Fruit fly (Drosophila melanogaster) whole organism, embryonic: ENCODE results near the gene Srr.

ENCODE experiments used
- ATbp ChIP-seq: fragments of 200-800 bp; sonication (Bioruptor generic); optimal IDR thresholded peaks from 2 replicates; lab custom pipeline; 2017; ENCODE audit warnings: missing biosample characterization, mild to moderate bottlenecking, missing genetic modification characterization, missing genetic modification reagents
- Awh ChIP-seq: fragments of 200-800 bp; sonication (Bioruptor generic); IDR thresholded peaks from 2 replicates; pipeline ENCODE4, ENCODE4 v1.3.6; 2022; ENCODE audit warnings: missing biosample characterization, missing genetic modification characterization
- CG10147 ChIP-seq: fragments of 200-800 bp; sonication (Bioruptor generic); optimal IDR thresholded peaks from 2 replicates; lab custom pipeline; 2019; ENCODE audit warnings: missing biosample characterization, mild to moderate bottlenecking, missing genetic modification characterization, moderate library complexity
- CG10267 ChIP-seq: fragments of 200-800 bp; sonication (Bioruptor generic); optimal IDR thresholded peaks from 2 replicates; lab custom pipeline; 2018; ENCODE audit warnings: missing biosample characterization, mild to moderate bottlenecking, missing genetic modification characterization, moderate library complexity
- CG10462 ChIP-seq: fragments of 200-800 bp; sonication (Bioruptor generic); optimal IDR thresholded peaks from 2 replicates; lab custom pipeline; 2016; ENCODE audit warnings: missing biosample characterization, missing genetic modification characterization
- CG12659 ChIP-seq: fragments of 200-800 bp; sonication (Bioruptor generic); optimal IDR thresholded peaks from 3 replicates; lab custom pipeline; 2017; ENCODE audit warnings: mild to moderate bottlenecking, missing biosample characterization, missing genetic modification reagents, missing genetic modification characterization
- CG13123 ChIP-seq: fragments of 200-800 bp; sonication (Bioruptor generic); optimal IDR thresholded peaks from 2 replicates; lab custom pipeline; 2016; ENCODE audit warnings: missing biosample characterization, missing genetic modification characterization
- CG13894 ChIP-seq: fragments of 200-800 bp; sonication (Bioruptor generic); optimal IDR thresholded peaks from 3 replicates; lab custom pipeline; 2018; ENCODE audit warnings: missing biosample characterization, mild to moderate bottlenecking, missing genetic modification characterization, moderate library complexity
- CG14965 ChIP-seq: fragments of 200-800 bp; sonication (Bioruptor generic); optimal IDR thresholded peaks from 2 replicates; lab custom pipeline; 2016; ENCODE audit warnings: missing biosample characterization, missing genetic modification characterization, borderline replicate concordance
- CG15696 ChIP-seq: fragments of 200-800 bp; sonication (Bioruptor generic); optimal IDR thresholded peaks from 2 replicates; lab custom pipeline; 2019; ENCODE audit warnings: missing biosample characterization, mild to moderate bottlenecking, missing genetic modification characterization, moderate library complexity
- CG17385 ChIP-seq: fragments of 200-800 bp; sonication (Bioruptor generic); optimal IDR thresholded peaks from 3 replicates; lab custom pipeline; 2018; ENCODE audit warnings: missing biosample characterization, mild to moderate bottlenecking, missing genetic modification characterization
- CG34422 ChIP-seq: fragments of 200-800 bp; sonication (Bioruptor generic); IDR thresholded peaks from 3 replicates; pipeline ENCODE4 v1.3.6; 2022; ENCODE audit warnings: missing biosample characterization, missing genetic modification characterization
- CG4328 ChIP-seq: fragments of 200-800 bp; sonication (Bioruptor generic); optimal IDR thresholded peaks from 3 replicates; lab custom pipeline; 2017; ENCODE audit warnings: missing biosample characterization, missing genetic modification reagents, missing genetic modification characterization
- CG4424 ChIP-seq: fragments of 200-800 bp; sonication (Bioruptor generic); optimal IDR thresholded peaks from 3 replicates; lab custom pipeline; 2016; ENCODE audit warnings: missing biosample characterization, missing genetic modification characterization
- CG4820 ChIP-seq: fragments of 200-800 bp; sonication (Bioruptor generic); optimal IDR thresholded peaks from 3 replicates; lab custom pipeline; 2016; ENCODE audit warnings: missing biosample characterization, missing genetic modification characterization
- CG6272 ChIP-seq: fragments of 200-800 bp; sonication (Bioruptor generic); IDR thresholded peaks from 2 replicates; pipeline ENCODE4 v1.3.6; 2022; ENCODE audit warnings: missing biosample characterization, missing genetic modification characterization
- CG7745 ChIP-seq: fragments of 200-800 bp; sonication (Bioruptor generic); optimal IDR thresholded peaks from 2 replicates; lab custom pipeline; 2018; ENCODE audit warnings: missing biosample characterization, mild to moderate bottlenecking, missing genetic modification characterization, moderate library complexity
- CG7786 ChIP-seq: fragments of 200-800 bp; sonication (Bioruptor generic); optimal IDR thresholded peaks from 2 replicates; lab custom pipeline; 2016; ENCODE audit warnings: missing biosample characterization, missing genetic modification characterization
- CG7839 ChIP-seq: fragments of 200-800 bp; sonication (Bioruptor generic); optimal IDR thresholded peaks from 3 replicates; lab custom pipeline; 2018; ENCODE audit warnings: missing biosample characterization, mild to moderate bottlenecking, missing genetic modification characterization, moderate library complexity
- CG9609 ChIP-seq: fragments of 200-800 bp; sonication (Bioruptor generic); optimal IDR thresholded peaks from 3 replicates; lab custom pipeline; 2016; ENCODE audit warnings: missing biosample characterization, missing genetic modification characterization
- D ChIP-seq, 2 experiments: fragments of 200-800 bp in 1 of 2; fragments of >200 bp in 1 of 2; sonication (Bioruptor generic) in 1 of 2; optimal IDR thresholded peaks; 2 replicates in 1 of 2; 3 replicates in 1 of 2; lab custom pipeline; 2017; ENCODE audit warnings: mild to moderate bottlenecking in 1 of 2, missing biosample characterization in 1 of 2, missing genetic modification characterization in 1 of 2, missing genetic modification reagents in 1 of 2
- Dek ChIP-seq: fragments of 200-800 bp; sonication (Bioruptor generic); optimal IDR thresholded peaks from 3 replicates; lab custom pipeline; 2019; ENCODE audit warnings: missing biosample characterization, mild to moderate bottlenecking, missing genetic modification characterization, moderate library complexity
- Dp ChIP-seq: fragments of 200-800 bp; sonication (Bioruptor generic); optimal IDR thresholded peaks from 2 replicates; lab custom pipeline; 2018; ENCODE audit warnings: missing biosample characterization, mild to moderate bottlenecking, missing genetic modification characterization, moderate library complexity
- E2f1 ChIP-seq: fragments of 200-800 bp; sonication (Bioruptor generic); IDR thresholded peaks from 2 replicates; pipeline ENCODE4 v1.3.6; 2022; ENCODE audit warnings: missing biosample characterization, missing genetic modification characterization
- E2f2 ChIP-seq: fragments of 200-800 bp; sonication (Bioruptor generic); IDR thresholded peaks from 2 replicates; pipeline ENCODE4 v1.3.6; 2022; ENCODE audit warnings: missing biosample characterization, missing genetic modification characterization
- MESR4 ChIP-seq: fragments of 200-800 bp; sonication (Bioruptor generic); optimal IDR thresholded peaks from 2 replicates; lab custom pipeline; 2018; ENCODE audit warnings: missing biosample characterization, mild to moderate bottlenecking, missing genetic modification characterization, moderate library complexity
- Optix ChIP-seq: fragments of 200-800 bp; sonication (Bioruptor generic); IDR thresholded peaks from 3 replicates; pipeline ENCODE4 v1.3.6; 2022; ENCODE audit warnings: missing biosample characterization, missing genetic modification characterization
- Ptx1 ChIP-seq: fragments of 200-800 bp; sonication (Bioruptor generic); IDR thresholded peaks from 2 replicates; pipeline ENCODE4 v1.3.6; 2022; ENCODE audit warnings: missing biosample characterization, missing genetic modification characterization
- Sox100B ChIP-seq: fragments of 200-800 bp; sonication (Bioruptor generic); optimal IDR thresholded peaks from 3 replicates; lab custom pipeline; 2018; ENCODE audit warnings: missing biosample characterization, mild to moderate bottlenecking, missing genetic modification characterization
- Spps ChIP-seq: fragments of 200-800 bp; sonication (Bioruptor generic); optimal IDR thresholded peaks from 2 replicates; lab custom pipeline; 2018; ENCODE audit warnings: missing biosample characterization, mild to moderate bottlenecking, missing genetic modification characterization
- Xrp1 ChIP-seq: fragments of 200-800 bp; sonication (Bioruptor generic); IDR thresholded peaks from 2 replicates; pipeline ENCODE4 v1.3.6; 2022; ENCODE audit warnings: missing biosample characterization, missing genetic modification characterization
- ato ChIP-seq: fragments of 200-800 bp; sonication (Bioruptor generic); IDR thresholded peaks from 2 replicates; pipeline ENCODE4 v1.3.6; 2022; ENCODE audit warnings: missing biosample characterization, missing genetic modification characterization; ENCODE audit not compliant: partially characterized antibody
- bigmax ChIP-seq: fragments of 200-800 bp; sonication (Bioruptor generic); optimal IDR thresholded peaks from 2 replicates; lab custom pipeline; 2018; ENCODE audit warnings: missing biosample characterization, mild to moderate bottlenecking, missing genetic modification characterization
- cg ChIP-seq: fragments of 200-800 bp; sonication (Bioruptor generic); optimal IDR thresholded peaks from 3 replicates; lab custom pipeline; 2019; ENCODE audit warnings: missing biosample characterization, mild to moderate bottlenecking, missing genetic modification characterization, moderate library complexity
- dmrt11E ChIP-seq: fragments of 200-800 bp; sonication (Bioruptor generic); optimal IDR thresholded peaks from 3 replicates; lab custom pipeline; 2018; ENCODE audit warnings: missing biosample characterization, mild to moderate bottlenecking, missing genetic modification characterization, moderate library complexity
- exex ChIP-seq: fragments of 200-800 bp; sonication (Bioruptor generic); optimal IDR thresholded peaks from 4 replicates; lab custom pipeline; 2018; ENCODE audit warnings: missing biosample characterization, mild to moderate bottlenecking, missing genetic modification characterization, moderate library complexity
- gem ChIP-seq: fragments of 200-800 bp; sonication (Bioruptor generic); optimal IDR thresholded peaks from 2 replicates; lab custom pipeline; 2019; ENCODE audit warnings: missing biosample characterization, mild to moderate bottlenecking, missing genetic modification characterization, moderate library complexity
- ham ChIP-seq: fragments of 200-800 bp; sonication (Bioruptor generic); IDR thresholded peaks from 2 replicates; pipeline ENCODE4 v1.3.6; 2022; ENCODE audit warnings: missing biosample characterization, missing genetic modification characterization
- jigr1 ChIP-seq: fragments of 200-800 bp; sonication (Bioruptor generic); IDR thresholded peaks from 3 replicates; pipeline ENCODE4 v1.3.6; 2022; ENCODE audit warnings: missing biosample characterization, missing genetic modification characterization
- nmo ChIP-seq: fragments of 200-800 bp; sonication (Bioruptor generic); optimal IDR thresholded peaks from 2 replicates; lab custom pipeline; 2018; ENCODE audit warnings: missing biosample characterization, mild to moderate bottlenecking, missing genetic modification characterization, moderate library complexity
- p53 ChIP-seq: fragments of 200-800 bp; sonication (Bioruptor generic); optimal IDR thresholded peaks from 2 replicates; lab custom pipeline; 2016; ENCODE audit warnings: missing biosample characterization, missing genetic modification characterization
- prd ChIP-seq, 3 experiments: fragments of >200 bp in 2 of 3; fragments of 200-800 bp in 1 of 3; sonication (Bioruptor generic) in 1 of 3; optimal IDR thresholded peaks in 2 of 3; IDR thresholded peaks in 1 of 3; 2 replicates in 2 of 3; 3 replicates in 1 of 3; pipeline versions ENCODE4 v1.3.6 to Lab custom; 2017 to 2022; ENCODE audit warnings: missing biosample characterization in 1 of 3, missing genetic modification characterization in 1 of 3
- pum ChIP-seq: fragments of 200-800 bp; sonication (Bioruptor generic); optimal IDR thresholded peaks from 2 replicates; lab custom pipeline; 2016; ENCODE audit warnings: missing biosample characterization, missing genetic modification characterization
- scrt ChIP-seq: fragments of 200-800 bp; sonication (Bioruptor generic); optimal IDR thresholded peaks from 2 replicates; lab custom pipeline; 2018; ENCODE audit warnings: missing biosample characterization, mild to moderate bottlenecking, missing genetic modification characterization, moderate library complexity
- tin ChIP-seq: fragments of 200-800 bp; sonication (Bioruptor generic); optimal IDR thresholded peaks from 3 replicates; lab custom pipeline; 2016; ENCODE audit warnings: missing biosample characterization, missing genetic modification characterization
- unpg ChIP-seq: fragments of 200-800 bp; sonication (Bioruptor generic); optimal IDR thresholded peaks from 3 replicates; lab custom pipeline; 2018; ENCODE audit warnings: missing biosample characterization, mild to moderate bottlenecking, missing genetic modification characterization, moderate library complexity
- zen ChIP-seq: fragments of 200-800 bp; sonication (Bioruptor generic); optimal IDR thresholded peaks from 3 replicates; lab custom pipeline; 2018; ENCODE audit warnings: missing biosample characterization, mild to moderate bottlenecking, missing genetic modification characterization, moderate library complexity

Gene Srr

dm6 chr3R:9378644-9379411, 13.6 kb downstream of the Srr start (continued):
- TF ChIP-seq CG13894 (tag; lab: Kevin White, UChicago) (no peak), CG12659 (GFP tag; lab: Kevin White, UChicago) (peak; percentile 15), p53 (GFP tag; lab: Kevin White, UChicago) (no peak), CG10462 (GFP tag; lab: Kevin White, UChicago) (peak; percentile 9), Dek (tag; lab: Kevin White, UChicago) (no peak), CG4328 (GFP tag; lab: Kevin White, UChicago) (peak; percentile 35), CG6272 (0 out of 2 replicates have a peak, but pooled peaks have one; percentile 7), ato (GFP tag; lab: Robert Waterston, UW) (no peak), unpg (peak; percentile 59), cg (GFP tag; lab: Kevin White, UChicago) (no peak), exex (tag; lab: Kevin White, UChicago) (no peak), CG13123 (GFP tag; lab: Kevin White, UChicago) (peak; percentile 37), CG4424 (peak; percentile 68), nmo (peak; percentile 79), Dp (GFP tag; lab: Kevin White, UChicago) (no peak), prd (optimal IDR thresholded peaks at IDR 0.05; lab: Kevin White, UChicago) (no peak), prd (GFP tag; IDR thresholded peaks at IDR 0.05; lab: Robert Waterston, UW) (peak; percentile 79; the same call in 2 of the 3 replicates), CG9609 (GFP tag; lab: Kevin White, UChicago) (no peak), dmrt11E (tag; lab: Kevin White, UChicago) (peak; percentile 93), gem (tag; lab: Kevin White, UChicago) (peak; percentile 83), tin (GFP tag; lab: Kevin White, UChicago) (peak; percentile 54), E2f1 (GFP tag; lab: Robert Waterston, UW) (0 out of 2 replicates have a peak, but pooled peaks have one; percentile 22), CG15696 (tag; lab: Kevin White, UChicago) (peak; percentile 92), Sox100B (peak; percentile 70), CG17385 (GFP tag; lab: Kevin White, UChicago) (peak; percentile 28), CG7745 (peak; percentile 51), CG10267 (tag; lab: Kevin White, UChicago) (peak; percentile 86), Spps (tag; lab: Kevin White, UChicago) (peak; percentile 63), CG34422 (no peak), CG4820 (GFP tag; lab: Kevin White, UChicago) (peak; percentile 47), ATbp (peak; percentile 46), Ptx1 (GFP tag; lab: Robert Waterston, UW) (peak; percentile 21; the same call in 1 of the 2 replicates), D (optimal IDR thresholded peaks at IDR 0.05; lab: Kevin White, UChicago) (no peak), D (GFP tag; optimal IDR thresholded peaks at IDR 0.05; lab: Kevin White, UChicago) (peak; percentile 74), CG14965 (GFP tag; lab: Kevin White, UChicago) (no peak), pum (peak; percentile 26), Optix (GFP tag; lab: Robert Waterston, UW) (0 out of 3 replicates have a peak, but pooled peaks have one; percentile 19), bigmax (GFP tag; lab: Kevin White, UChicago) (no peak), CG7839 (peak; percentile 71), zen (tag; lab: Kevin White, UChicago) (peak; percentile 71), CG10147 (GFP tag; lab: Kevin White, UChicago) (no peak), MESR4 (GFP tag; lab: Kevin White, UChicago) (no peak), jigr1 (GFP tag; lab: Robert Waterston, UW) (no peak), ham (GFP tag; lab: Robert Waterston, UW) (no peak), E2f2 (GFP tag; lab: Robert Waterston, UW) (no peak), CG7786 (no peak), scrt (GFP tag; lab: Kevin White, UChicago) (peak; percentile 4), Xrp1 (GFP tag; lab: Robert Waterston, UW) (peak; percentile 91), Awh (GFP tag; lab: Robert Waterston, UW) (0 out of 2 replicates have a peak, but pooled peaks have one; percentile 26)
